Worm (Caenorhabditis elegans) whole organism, L1 larva: ENCODE results near the gene iffb-1.
A peak's percentile ranks its signal among the peaks of the same experiment; 100 is the strongest.

ENCODE experiments used
- C16A3.4 ChIP-seq: fragments of 150-350 bp; optimal IDR thresholded peaks from 2 replicates; lab custom pipeline; 2014; ENCODE audit warnings: missing biosample characterization, missing genetic modification characterization
- C34B4.2 ChIP-seq: sonication (generic microtip); optimal IDR thresholded peaks from 2 replicates; lab custom pipeline; 2017; ENCODE audit warnings: mild to moderate bottlenecking, missing genetic modification characterization, missing compliant biosample characterization
- F16B12.6 ChIP-seq: fragments of 150-350 bp; optimal IDR thresholded peaks from 2 replicates; lab custom pipeline; 2014; ENCODE audit warnings: missing biosample characterization, missing genetic modification characterization
- alr-1 ChIP-seq: fragments of 200-800 bp; sonication (Bioruptor generic); optimal IDR thresholded peaks from 2 replicates; lab custom pipeline; 2018; ENCODE audit warnings: borderline replicate concordance, mild to moderate bottlenecking, missing genetic modification characterization, missing compliant biosample characterization
- aly-2 ChIP-seq: fragments of 150-350 bp; optimal IDR thresholded peaks from 2 replicates; lab custom pipeline; 2014; ENCODE audit warnings: missing biosample characterization, missing genetic modification characterization
- ama-1 ChIP-seq: fragments of 150-350 bp; optimal IDR thresholded peaks from 2 replicates; lab custom pipeline; 2014
- ceh-63 ChIP-seq: fragments of 200-800 bp; sonication (Bioruptor generic); optimal IDR thresholded peaks from 2 replicates; lab custom pipeline; 2018; ENCODE audit warnings: mild to moderate bottlenecking, missing genetic modification characterization, missing compliant biosample characterization
- ceh-8 ChIP-seq: fragments of 200-800 bp; sonication (Bioruptor generic); optimal IDR thresholded peaks from 2 replicates; lab custom pipeline; 2018; ENCODE audit warnings: mild to moderate bottlenecking, missing genetic modification characterization, moderate library complexity, missing compliant biosample characterization
- ces-1 ChIP-seq: fragments of 150-350 bp; optimal IDR thresholded peaks from 2 replicates; lab custom pipeline; 2014; ENCODE audit warnings: missing biosample characterization, missing genetic modification reagents, missing genetic modification characterization
- dpl-1 ChIP-seq, 3 experiments: fragments of 150-350 bp in 2 of 3; sonication (generic microtip) in 1 of 3; optimal IDR thresholded peaks; 2 replicates each; lab custom pipeline; 2014 to 2017; ENCODE audit warnings: missing biosample characterization in 3 of 3, missing genetic modification characterization in 3 of 3, missing genetic modification reagents in 3 of 3
- dsc-1 ChIP-seq: sonication (generic microtip); optimal IDR thresholded peaks from 2 replicates; lab custom pipeline; 2016; ENCODE audit warnings: mild to moderate bottlenecking, missing genetic modification characterization, missing compliant biosample characterization
- efl-1 ChIP-seq, 4 experiments: fragments of 150-350 bp; optimal IDR thresholded peaks in 3 of 4; peaks in 1 of 4; 1 replicate in 1 of 4; 2 replicates in 3 of 4; lab custom pipeline; 2014; ENCODE audit warnings: missing biosample characterization in 2 of 4, missing genetic modification characterization in 2 of 4, missing genetic modification reagents in 2 of 4
- efl-3 ChIP-seq: fragments of 200-800 bp; sonication (Bioruptor generic); optimal IDR thresholded peaks from 2 replicates; lab custom pipeline; 2018; ENCODE audit warnings: mild to moderate bottlenecking, missing genetic modification characterization, missing compliant biosample characterization
- egl-13 ChIP-seq: sonication (generic microtip); optimal IDR thresholded peaks from 2 replicates; lab custom pipeline; 2016; ENCODE audit warnings: missing genotype, missing genetic modification reagents, missing genetic modification characterization, missing compliant biosample characterization
- elt-3 ChIP-seq, 6 experiments: fragments of 150-350 bp in 1 of 6; sonication (generic microtip); optimal IDR thresholded peaks; 2 replicates each; lab custom pipeline; 2017 to 2018; ENCODE audit warnings: missing biosample characterization in 6 of 6, missing genetic modification characterization in 6 of 6, inconsistent platforms in 1 of 6
- ets-5 ChIP-seq: fragments of 200-800 bp; sonication (Bioruptor generic); IDR thresholded peaks from 2 replicates; pipeline ENCODE4 v1.3.6; 2022; ENCODE audit warnings: missing genetic modification characterization, missing compliant biosample characterization
- fos-1 ChIP-seq: fragments of 150-350 bp; optimal IDR thresholded peaks from 2 replicates; lab custom pipeline; 2014; ENCODE audit warnings: missing biosample characterization, missing genetic modification characterization
- hlh-4 ChIP-seq: sonication (generic microtip); optimal IDR thresholded peaks from 2 replicates; lab custom pipeline; 2016; ENCODE audit warnings: mild to moderate bottlenecking, missing genetic modification characterization, missing compliant biosample characterization
- hpl-2 ChIP-seq: fragments of 150-350 bp; optimal IDR thresholded peaks from 2 replicates; lab custom pipeline; 2014; ENCODE audit warnings: missing biosample characterization, missing genetic modification reagents, missing genetic modification characterization
- isw-1 ChIP-seq: fragments of 200-800 bp; sonication (Bioruptor generic); IDR thresholded peaks from 2 replicates; pipeline ENCODE4 v1.3.6; 2022; ENCODE audit warnings: missing genetic modification characterization, missing compliant biosample characterization
- jun-1 ChIP-seq: fragments of 150-350 bp; optimal IDR thresholded peaks from 2 replicates; lab custom pipeline; 2014; ENCODE audit warnings: missing biosample characterization, missing genetic modification reagents, missing genetic modification characterization
- lin-13 ChIP-seq: fragments of 150-350 bp; optimal IDR thresholded peaks from 2 replicates; lab custom pipeline; 2014; ENCODE audit warnings: missing biosample characterization, missing genetic modification reagents, missing genetic modification characterization
- lin-14 ChIP-seq: fragments of 200-800 bp; sonication (Bioruptor generic); optimal IDR thresholded peaks from 2 replicates; lab custom pipeline; 2018; ENCODE audit warnings: mild to moderate bottlenecking, missing genetic modification characterization, moderate library complexity, missing compliant biosample characterization
- lin-15B ChIP-seq: fragments of 150-350 bp; sonication (generic microtip); optimal IDR thresholded peaks from 3 replicates; lab custom pipeline; 2014; ENCODE audit warnings: missing biosample characterization, missing genetic modification characterization
- lin-35 ChIP-seq, 2 experiments: fragments of 150-350 bp; optimal IDR thresholded peaks; 2 replicates each; lab custom pipeline; 2014; ENCODE audit warnings: missing biosample characterization in 2 of 2, missing genetic modification characterization in 2 of 2, missing genetic modification reagents in 2 of 2
- lin-39 ChIP-seq: fragments of 150-350 bp; optimal IDR thresholded peaks from 2 replicates; lab custom pipeline; 2014; ENCODE audit warnings: missing biosample characterization, missing genetic modification reagents, missing genetic modification characterization
- lir-3 ChIP-seq: sonication (generic microtip); optimal IDR thresholded peaks from 2 replicates; lab custom pipeline; 2016; ENCODE audit warnings: mild to moderate bottlenecking, missing genetic modification characterization, moderate library complexity, missing compliant biosample characterization; ENCODE audit not compliant: poor library complexity
- mab-9 ChIP-seq: fragments of 200-800 bp; sonication (Bioruptor generic); IDR thresholded peaks from 2 replicates; pipeline ENCODE4 v1.3.6; 2022; ENCODE audit warnings: missing genetic modification reagents, missing genetic modification characterization, missing compliant biosample characterization
- mdl-1 ChIP-seq, 2 experiments: fragments of 150-350 bp; optimal IDR thresholded peaks; 2 replicates each; lab custom pipeline; 2014 to 2017; ENCODE audit warnings: missing biosample characterization in 2 of 2, missing genetic modification characterization in 2 of 2, inconsistent platforms in 1 of 2
- nhr-11 ChIP-seq: fragments of 150-350 bp; optimal IDR thresholded peaks from 2 replicates; lab custom pipeline; 2014; ENCODE audit warnings: missing biosample characterization, missing genetic modification characterization
- nhr-12 ChIP-seq: sonication (generic microtip); optimal IDR thresholded peaks from 2 replicates; lab custom pipeline; 2017; ENCODE audit warnings: missing biosample characterization, missing genetic modification characterization
- nhr-19 ChIP-seq: fragments of 200-800 bp; sonication (Bioruptor generic); conservative IDR thresholded peaks from 2 replicates; pipeline ENCODE4 v1.3.6; 2022; ENCODE audit warnings: missing genetic modification characterization, missing compliant biosample characterization
- nhr-28 ChIP-seq: fragments of 150-350 bp; optimal IDR thresholded peaks from 2 replicates; lab custom pipeline; 2014; ENCODE audit warnings: missing biosample characterization, missing genetic modification characterization
- nhr-71 ChIP-seq: sonication (generic microtip); optimal IDR thresholded peaks from 2 replicates; lab custom pipeline; 2016; ENCODE audit warnings: mild to moderate bottlenecking, missing genetic modification characterization, moderate library complexity, missing compliant biosample characterization
- nhr-77 ChIP-seq: fragments of 150-350 bp; optimal IDR thresholded peaks from 2 replicates; lab custom pipeline; 2014; ENCODE audit warnings: missing biosample characterization, missing genetic modification characterization
- nhr-84 ChIP-seq: sonication (generic microtip); optimal IDR thresholded peaks from 2 replicates; lab custom pipeline; 2017; ENCODE audit warnings: missing biosample characterization, missing genetic modification characterization
- nhr-85 ChIP-seq: sonication (generic microtip); peaks from one replicate; lab custom pipeline; 2016; ENCODE audit warnings: missing genetic modification characterization, inconsistent platforms, missing compliant biosample characterization
- nhr-90 ChIP-seq: sonication (generic microtip); optimal IDR thresholded peaks from 2 replicates; lab custom pipeline; 2016; ENCODE audit warnings: mild to moderate bottlenecking, missing genetic modification characterization, missing compliant biosample characterization; ENCODE audit not compliant: poor library complexity
- pax-3 ChIP-seq: fragments of 200-800 bp; sonication (Bioruptor generic); optimal IDR thresholded peaks from 2 replicates; lab custom pipeline; 2018; ENCODE audit warnings: mild to moderate bottlenecking, missing genetic modification characterization, moderate library complexity, missing compliant biosample characterization
- rnt-1 ChIP-seq: sonication (generic microtip); optimal IDR thresholded peaks from 2 replicates; lab custom pipeline; 2016; ENCODE audit warnings: mild to moderate bottlenecking, missing genetic modification characterization, moderate library complexity, missing compliant biosample characterization
- snpc-4 ChIP-seq: fragments of 150-350 bp; optimal IDR thresholded peaks from 2 replicates; lab custom pipeline; 2014; ENCODE audit warnings: missing biosample characterization, missing genetic modification characterization
- snu-23 ChIP-seq: sonication (generic microtip); optimal IDR thresholded peaks from 2 replicates; lab custom pipeline; 2016; ENCODE audit warnings: missing genetic modification characterization, missing compliant biosample characterization
- sptf-1 ChIP-seq: fragments of 150-350 bp; optimal IDR thresholded peaks from 2 replicates; lab custom pipeline; 2014; ENCODE audit warnings: missing biosample characterization, missing genetic modification characterization
- swsn-7 ChIP-seq: sonication (generic microtip); optimal IDR thresholded peaks from 2 replicates; lab custom pipeline; 2016; ENCODE audit warnings: missing genetic modification characterization, missing compliant biosample characterization
- tbx-2 ChIP-seq: sonication (generic microtip); optimal IDR thresholded peaks from 2 replicates; lab custom pipeline; 2016; ENCODE audit warnings: missing genetic modification characterization, missing compliant biosample characterization
- tlp-1 ChIP-seq: fragments of 150-350 bp; optimal IDR thresholded peaks from 2 replicates; lab custom pipeline; 2014; ENCODE audit warnings: missing biosample characterization, missing genetic modification characterization
- unc-30 ChIP-seq: sonication (generic microtip); optimal IDR thresholded peaks from 2 replicates; lab custom pipeline; 2017; ENCODE audit warnings: missing biosample characterization, missing genetic modification characterization
- unc-62 ChIP-seq: fragments of 150-350 bp; optimal IDR thresholded peaks from 2 replicates; lab custom pipeline; 2014; ENCODE audit warnings: missing biosample characterization, missing genetic modification reagents, missing genetic modification characterization
- unc-98 ChIP-seq: fragments of 200-800 bp; sonication (Bioruptor generic); IDR thresholded peaks from 2 replicates; pipeline ENCODE4 v1.3.6; 2022; ENCODE audit warnings: missing genetic modification characterization, missing compliant biosample characterization
- xbp-1 ChIP-seq: sonication (generic microtip); optimal IDR thresholded peaks from 2 replicates; lab custom pipeline; 2016; ENCODE audit warnings: missing genetic modification characterization, missing compliant biosample characterization
- zip-4 ChIP-seq: fragments of 200-800 bp; sonication (Bioruptor generic); optimal IDR thresholded peaks from 2 replicates; lab custom pipeline; 2018; ENCODE audit warnings: mild to moderate bottlenecking, missing genetic modification characterization, moderate library complexity, missing compliant biosample characterization
- ztf-11 ChIP-seq, 2 experiments: sonication (generic microtip); optimal IDR thresholded peaks; 2 replicates each; lab custom pipeline; 2016 to 2017; ENCODE audit warnings: missing genetic modification characterization in 2 of 2, missing biosample characterization in 1 of 2, missing compliant biosample characterization in 1 of 2

iffb-1 gene

ce11 chrIII:2375918-2376317, 61.7 kb downstream of the iffb-1 start, which contains the start of gene H14E04.2:
H14E04.2 (plus strand) TSS chrIII:2376193.
- TF ChIP-seq nhr-19 (GFP tag; lab: Robert Waterston, UW) (peak; percentile 78), dsc-1 (tag; lab: Kevin White, UChicago) (peak; percentile 86), efl-1 (optimal IDR thresholded peaks at IDR 0.05; lab: Kevin White, UChicago) (peak; percentile 98 to 99), efl-1 (GFP tag; optimal IDR thresholded peaks at IDR 0.05 in 1 of 2; lab: Kevin White, UChicago) (peak; percentile 95 to 100), nhr-12 (no peak), ets-5 (GFP tag; lab: Robert Waterston, UW) (no peak), hpl-2 (GFP tag; lab: Kevin White, UChicago) (no peak), unc-98 (peak; percentile 32; the same call in 1 of the 2 replicates), lin-14 (GFP tag; lab: Kevin White, UChicago) (peak; percentile 85), ceh-63 (GFP tag; lab: Kevin White, UChicago) (no peak), tlp-1 (no peak), efl-3 (GFP tag; lab: Kevin White, UChicago) (no peak), F16B12.6 (tag; lab: Kevin White, UChicago) (peak; percentile 63), nhr-71 (tag; lab: Kevin White, UChicago) (peak; percentile 87), lin-39 (tag; lab: Kevin White, UChicago) (peak; percentile 1), ces-1 (no peak), C16A3.4 (tag; lab: Kevin White, UChicago) (peak; percentile 87), alr-1 (tag; lab: Kevin White, UChicago) (no peak), unc-62 (GFP tag; lab: Kevin White, UChicago) (no peak), lir-3 (no peak), swsn-7 (peak; percentile 81), ztf-11 (tag; optimal IDR thresholded peaks at IDR 0.05; lab: Kevin White, UChicago) (peak in 1 of 2 experiments; percentile 51), nhr-90 (tag; lab: Kevin White, UChicago) (peak; percentile 73), lin-13 (GFP tag; lab: Kevin White, UChicago) (peak; percentile 80), C34B4.2 (tag; lab: Kevin White, UChicago) (no peak), pax-3 (peak; percentile 73), zip-4 (GFP tag; lab: Kevin White, UChicago) (peak; percentile 55), mdl-1 (tag; optimal IDR thresholded peaks at IDR 0.05; lab: Kevin White, UChicago) (peak in 1 of 2 experiments; percentile 73), rnt-1 (tag; lab: Kevin White, UChicago) (peak; percentile 85), lin-15B (peak; percentile 77), ama-1 (lab: Kevin White, UChicago) (no peak), aly-2 (tag; lab: Kevin White, UChicago) (no peak), snpc-4 (tag; lab: Kevin White, UChicago) (peak; percentile 20), mab-9 (GFP tag; lab: Robert Waterston, UW) (0 out of 2 replicates have a peak, but pooled peaks have one; percentile 16), unc-30 (tag; lab: Kevin White, UChicago) (no peak), jun-1 (tag; lab: Kevin White, UChicago) (peak; percentile 72), ceh-8 (GFP tag; lab: Kevin White, UChicago) (no peak), nhr-84 (tag; lab: Kevin White, UChicago) (no peak), sptf-1 (tag; lab: Kevin White, UChicago) (no peak), fos-1 (tag; lab: Kevin White, UChicago) (peak; percentile 47), egl-13 (tag; lab: Kevin White, UChicago) (peak; percentile 65), nhr-28 (tag; lab: Kevin White, UChicago) (no peak), snu-23 (peak; percentile 89), isw-1 (GFP tag; lab: Robert Waterston, UW) (peak; percentile 63), tbx-2 (tag; lab: Kevin White, UChicago) (peak; percentile 78), nhr-85 (tag; lab: Kevin White, UChicago) (peak; percentile 93), elt-3 (tag; optimal IDR thresholded peaks at IDR 0.05; lab: Kevin White, UChicago) (peak in 2 of 6 experiments; percentile 61 to 85), dpl-1 (GFP tag; optimal IDR thresholded peaks at IDR 0.05; lab: Kevin White, UChicago) (peak; percentile 94 to 96 (median 95)), nhr-11 (tag; lab: Kevin White, UChicago) (peak; percentile 0), xbp-1 (peak; percentile 87), nhr-77 (peak; percentile 57), lin-35 (GFP tag; optimal IDR thresholded peaks at IDR 0.05; lab: Kevin White, UChicago) (peak; percentile 95 to 97), hlh-4 (tag; lab: Kevin White, UChicago) (no peak)
